Worm (Caenorhabditis elegans) whole organism, L1 larva: ENCODE results near the gene dnj-19.

Experiments used
- ces-1 ChIP-seq: fragments of 150-350 bp; optimal IDR thresholded peaks from 2 replicates; lab custom pipeline; 2014; ENCODE audit warnings: missing biosample characterization, missing genetic modification reagents, missing genetic modification characterization
- lin-15B ChIP-seq: fragments of 150-350 bp; sonication (generic microtip); optimal IDR thresholded peaks from 3 replicates; lab custom pipeline; 2014; ENCODE audit warnings: missing biosample characterization, missing genetic modification characterization
- nhr-12 ChIP-seq: sonication (generic microtip); optimal IDR thresholded peaks from 2 replicates; lab custom pipeline; 2017; ENCODE audit warnings: missing biosample characterization, missing genetic modification characterization

- TF ChIP-seq ces-1 (no peak), nhr-12 (tag; lab: Kevin White, UChicago) (no peak), lin-15B (tag; lab: Kevin White, UChicago) (no peak)
Observed at ce11 chrV:5509966-5510365, 5.3 kb upstream of the dnj-19 start.
